Fruit fly (Drosophila melanogaster) whole organism, embryonic: ENCODE measurements around the gene CG6340.

Experiments
- Aef1 ChIP-seq: fragments of 200-800 bp; sonication (Bioruptor generic); IDR thresholded peaks from 3 replicates; pipeline ENCODE4 v1.3.6; 2022; ENCODE audit warnings: missing biosample characterization, missing genetic modification characterization
- Awh ChIP-seq: fragments of 200-800 bp; sonication (Bioruptor generic); IDR thresholded peaks from 2 replicates; pipeline ENCODE4, ENCODE4 v1.3.6; 2022; ENCODE audit warnings: missing biosample characterization, missing genetic modification characterization
- BEAF-32 ChIP-seq: fragments of 200-800 bp; sonication (Bioruptor generic); optimal IDR thresholded peaks from 3 replicates; lab custom pipeline; 2017; ENCODE audit warnings: missing biosample characterization, missing genetic modification characterization, mild to moderate bottlenecking, moderate library complexity, missing genetic modification reagents
- CG10543 ChIP-seq: fragments of 200-800 bp; sonication (Bioruptor generic); optimal IDR thresholded peaks from 3 replicates; lab custom pipeline; 2017; ENCODE audit warnings: missing biosample characterization, mild to moderate bottlenecking, missing genetic modification characterization, moderate library complexity
- CG10959 ChIP-seq: fragments of 200-800 bp; sonication (Bioruptor generic); IDR thresholded peaks from 2 replicates; pipeline ENCODE4 v1.3.6; 2022; ENCODE audit warnings: missing biosample characterization, missing genetic modification characterization
- CG10979 ChIP-seq: fragments of 200-800 bp; sonication (Bioruptor generic); optimal IDR thresholded peaks from 2 replicates; lab custom pipeline; 2018; ENCODE audit warnings: missing biosample characterization, mild to moderate bottlenecking, missing genetic modification characterization, moderate library complexity
- CG11247 ChIP-seq: fragments of 200-800 bp; sonication (Bioruptor generic); IDR thresholded peaks from 2 replicates; pipeline ENCODE4 v1.3.6; 2022; ENCODE audit warnings: missing biosample characterization, missing genetic modification characterization
- CG11504 ChIP-seq: fragments of 200-800 bp; sonication (Bioruptor generic); optimal IDR thresholded peaks from 3 replicates; lab custom pipeline; 2019; ENCODE audit warnings: missing biosample characterization, mild to moderate bottlenecking, missing genetic modification characterization, moderate library complexity
- CG11695 ChIP-seq: fragments of 200-800 bp; sonication (Bioruptor generic); IDR thresholded peaks from 3 replicates; pipeline ENCODE4 v1.3.6; 2022; ENCODE audit warnings: missing biosample characterization, missing genetic modification characterization
- CG11723 ChIP-seq: fragments of 200-800 bp; sonication (Bioruptor generic); optimal IDR thresholded peaks from 2 replicates; lab custom pipeline; 2017; ENCODE audit warnings: missing biosample characterization, mild to moderate bottlenecking, missing genetic modification characterization
- CG12744 ChIP-seq: fragments of 200-800 bp; sonication (Bioruptor generic); optimal IDR thresholded peaks from 2 replicates; lab custom pipeline; 2016; ENCODE audit warnings: missing biosample characterization, missing genetic modification characterization
- CG13123 ChIP-seq: fragments of 200-800 bp; sonication (Bioruptor generic); optimal IDR thresholded peaks from 2 replicates; lab custom pipeline; 2016; ENCODE audit warnings: missing biosample characterization, missing genetic modification characterization
- CG14667 ChIP-seq: fragments of 200-800 bp; sonication (Bioruptor generic); IDR thresholded peaks from 2 replicates; pipeline ENCODE4 v1.3.6; 2022; ENCODE audit warnings: missing biosample characterization, missing genetic modification characterization
- CG17912 ChIP-seq: fragments of 200-800 bp; sonication (Bioruptor generic); optimal IDR thresholded peaks from 2 replicates; lab custom pipeline; 2018; ENCODE audit warnings: missing biosample characterization, mild to moderate bottlenecking, missing genetic modification characterization
- CG2712 ChIP-seq: fragments of 200-800 bp; optimal IDR thresholded peaks from 3 replicates; lab custom pipeline; 2019; ENCODE audit warnings: missing biosample characterization, mild to moderate bottlenecking, missing genetic modification characterization, moderate library complexity
- CG31224 ChIP-seq: fragments of 200-800 bp; sonication (Bioruptor generic); IDR thresholded peaks from 2 replicates; pipeline ENCODE4 v1.3.6; 2022; ENCODE audit warnings: missing biosample characterization, missing genetic modification characterization
- CG34224 ChIP-seq: fragments of 200-800 bp; sonication (Bioruptor generic); IDR thresholded peaks from 3 replicates; pipeline ENCODE4 v1.3.6; 2022; ENCODE audit warnings: missing biosample characterization, missing genetic modification characterization; ENCODE audit not compliant: partially characterized antibody
- CG34376 ChIP-seq: fragments of 200-800 bp; sonication (Bioruptor generic); optimal IDR thresholded peaks from 2 replicates; lab custom pipeline; 2018; ENCODE audit warnings: missing biosample characterization, mild to moderate bottlenecking, missing genetic modification characterization
- CG3847 ChIP-seq: fragments of 200-800 bp; sonication (Bioruptor generic); IDR thresholded peaks from 2 replicates; pipeline ENCODE4 v1.3.6; 2022; ENCODE audit warnings: missing biosample characterization, missing genetic modification characterization
- CG4617 ChIP-seq: fragments of 200-800 bp; sonication (Bioruptor generic); optimal IDR thresholded peaks from 3 replicates; lab custom pipeline; 2016; ENCODE audit warnings: missing biosample characterization, missing genetic modification characterization, borderline replicate concordance
- CG7372 ChIP-seq: fragments of 200-800 bp; sonication (Bioruptor generic); IDR thresholded peaks from 2 replicates; pipeline ENCODE4 v1.3.6; 2022; ENCODE audit warnings: missing biosample characterization, missing genetic modification characterization
- CG7987 ChIP-seq: fragments of 200-800 bp; sonication (Bioruptor generic); optimal IDR thresholded peaks from 2 replicates; lab custom pipeline; 2018; ENCODE audit warnings: missing biosample characterization, mild to moderate bottlenecking, missing genetic modification characterization, moderate library complexity
- CG8359 ChIP-seq: fragments of 200-800 bp; sonication (Bioruptor generic); optimal IDR thresholded peaks from 2 replicates; lab custom pipeline; 2017; ENCODE audit warnings: missing biosample characterization, mild to moderate bottlenecking, missing genetic modification characterization, borderline replicate concordance
- Dll ChIP-seq: fragments of 200-800 bp; sonication (Bioruptor generic); IDR thresholded peaks from 4 replicates; pipeline ENCODE4 v1.3.6; 2022; ENCODE audit warnings: missing biosample characterization, missing genetic modification characterization; ENCODE audit not compliant: partially characterized antibody
- Ets65A ChIP-seq: fragments of 200-800 bp; sonication (Bioruptor generic); peaks from one replicate; lab custom pipeline; 2016; ENCODE audit warnings: missing biosample characterization, missing genetic modification characterization
- Fer3 ChIP-seq: fragments of 200-800 bp; sonication (Bioruptor generic); optimal IDR thresholded peaks from 2 replicates; lab custom pipeline; 2018; ENCODE audit warnings: missing biosample characterization, mild to moderate bottlenecking, missing genetic modification characterization, moderate library complexity
- Lhr ChIP-seq: fragments of 200-800 bp; sonication (Bioruptor generic); optimal IDR thresholded peaks from 3 replicates; lab custom pipeline; 2017; ENCODE audit warnings: mild to moderate bottlenecking, missing biosample characterization, missing genetic modification reagents, missing genetic modification characterization
- Med ChIP-seq: fragments of 200-800 bp; sonication (Bioruptor generic); peaks from one replicate; lab custom pipeline; 2016; ENCODE audit warnings: missing biosample characterization, missing genetic modification characterization, mild to moderate bottlenecking, inconsistent platforms, moderate library complexity
- Mrtf ChIP-seq: fragments of 200-800 bp; sonication (Bioruptor generic); IDR thresholded peaks from 3 replicates; pipeline ENCODE4 v1.3.6; 2022; ENCODE audit warnings: missing biosample characterization, missing genetic modification characterization
- Myb ChIP-seq: fragments of 200-800 bp; sonication (Bioruptor generic); optimal IDR thresholded peaks from 2 replicates; lab custom pipeline; 2016; ENCODE audit warnings: missing biosample characterization, missing genetic modification characterization
- Trl ChIP-seq, 3 experiments: fragments of >200 bp in 2 of 3; fragments of 200-800 bp in 1 of 3; sonication (Bioruptor generic) in 1 of 3; optimal IDR thresholded peaks; 2 replicates in 1 of 3; 3 replicates in 2 of 3; lab custom pipeline; 2016 to 2017; ENCODE audit warnings: missing biosample characterization in 1 of 3, missing genetic modification characterization in 1 of 3
- YL-1 ChIP-seq: fragments of 200-800 bp; sonication (Bioruptor generic); optimal IDR thresholded peaks from 3 replicates; lab custom pipeline; 2017; ENCODE audit warnings: missing biosample characterization, mild to moderate bottlenecking, missing genetic modification characterization
- ac ChIP-seq: fragments of 200-800 bp; sonication (Bioruptor generic); optimal IDR thresholded peaks from 3 replicates; lab custom pipeline; 2017; ENCODE audit warnings: missing biosample characterization, mild to moderate bottlenecking, missing genetic modification characterization
- ci ChIP-seq: fragments of 200-800 bp; sonication (Bioruptor generic); IDR thresholded peaks from 3 replicates; pipeline ENCODE4 v1.3.6; 2022; ENCODE audit warnings: missing biosample characterization, missing genetic modification characterization
- fd64A ChIP-seq: fragments of 200-800 bp; sonication (Bioruptor generic); optimal IDR thresholded peaks from 3 replicates; lab custom pipeline; 2018; ENCODE audit warnings: missing biosample characterization, mild to moderate bottlenecking, missing genetic modification characterization
- fru ChIP-seq: fragments of >200 bp; optimal IDR thresholded peaks from 2 replicates; lab custom pipeline; 2017
- gcm ChIP-seq: fragments of 200-800 bp; sonication (Bioruptor generic); optimal IDR thresholded peaks from 2 replicates; lab custom pipeline; 2019; ENCODE audit warnings: missing biosample characterization, mild to moderate bottlenecking, missing genetic modification characterization, moderate library complexity
- klu ChIP-seq: fragments of 200-800 bp; sonication (Bioruptor generic); IDR thresholded peaks from 2 replicates; pipeline ENCODE4 v1.3.6; 2022; ENCODE audit warnings: missing biosample characterization, missing genetic modification characterization
- lab ChIP-seq: fragments of 200-800 bp; sonication (Bioruptor generic); optimal IDR thresholded peaks from 3 replicates; lab custom pipeline; 2017; ENCODE audit warnings: missing biosample characterization, missing genetic modification characterization, mild to moderate bottlenecking, moderate library complexity, missing genetic modification reagents
- pan ChIP-seq, 4 experiments: fragments of >200 bp in 3 of 4; fragments of 200-800 bp in 1 of 4; sonication (Bioruptor generic) in 1 of 4; optimal IDR thresholded peaks in 3 of 4; IDR thresholded peaks in 1 of 4; 2 replicates each; pipeline versions ENCODE4 v1.3.6 to Lab custom; 2017 to 2022; ENCODE audit warnings: missing biosample characterization in 2 of 4, missing genetic modification characterization in 2 of 4, mixed read lengths in 1 of 4
- rib ChIP-seq: fragments of 200-800 bp; sonication (Bioruptor generic); IDR thresholded peaks from 2 replicates; pipeline ENCODE4 v1.3.6; 2022; ENCODE audit warnings: missing biosample characterization, missing genetic modification characterization
- sc ChIP-seq, 3 experiments: fragments of >200 bp in 2 of 3; fragments of 200-800 bp in 1 of 3; sonication (Bioruptor generic) in 1 of 3; optimal IDR thresholded peaks; 2 replicates in 2 of 3; 3 replicates in 1 of 3; lab custom pipeline; 2017; ENCODE audit warnings: mild to moderate bottlenecking in 1 of 3, missing biosample characterization in 1 of 3, missing genetic modification characterization in 1 of 3, missing genetic modification reagents in 1 of 3
- shn ChIP-seq: fragments of 200-800 bp; sonication (Bioruptor generic); optimal IDR thresholded peaks from 3 replicates; lab custom pipeline; 2016; ENCODE audit warnings: missing biosample characterization, missing genetic modification characterization
- sna ChIP-seq: fragments of 200-800 bp; sonication (Bioruptor generic); IDR thresholded peaks from 2 replicates; pipeline ENCODE4 v1.3.6; 2022; ENCODE audit warnings: missing biosample characterization, missing genetic modification characterization; ENCODE audit not compliant: partially characterized antibody
- ssp ChIP-seq: fragments of 200-800 bp; sonication (Bioruptor generic); IDR thresholded peaks from 2 replicates; pipeline ENCODE4 v1.3.6; 2022; ENCODE audit warnings: missing biosample characterization, missing genetic modification characterization
- sug ChIP-seq: fragments of 200-800 bp; optimal IDR thresholded peaks from 2 replicates; lab custom pipeline; 2019; ENCODE audit warnings: missing biosample characterization, mild to moderate bottlenecking, missing genetic modification characterization, moderate library complexity
- tin ChIP-seq: fragments of 200-800 bp; sonication (Bioruptor generic); optimal IDR thresholded peaks from 3 replicates; lab custom pipeline; 2016; ENCODE audit warnings: missing biosample characterization, missing genetic modification characterization
- tx ChIP-seq: fragments of 200-800 bp; sonication (Bioruptor generic); optimal IDR thresholded peaks from 2 replicates; lab custom pipeline; 2016; ENCODE audit warnings: missing biosample characterization, missing genetic modification characterization
- unc-4 ChIP-seq: fragments of 200-800 bp; sonication (Bioruptor generic); IDR thresholded peaks from 2 replicates; pipeline ENCODE4 v1.3.6; 2022; ENCODE audit warnings: missing biosample characterization, missing genetic modification characterization; ENCODE audit not compliant: partially characterized antibody
- zfh2 ChIP-seq: fragments of 200-800 bp; sonication (Bioruptor generic); optimal IDR thresholded peaks from 2 replicates; lab custom pipeline; 2016; ENCODE audit warnings: missing biosample characterization, missing genetic modification characterization

The CG6340 gene

DNA sequence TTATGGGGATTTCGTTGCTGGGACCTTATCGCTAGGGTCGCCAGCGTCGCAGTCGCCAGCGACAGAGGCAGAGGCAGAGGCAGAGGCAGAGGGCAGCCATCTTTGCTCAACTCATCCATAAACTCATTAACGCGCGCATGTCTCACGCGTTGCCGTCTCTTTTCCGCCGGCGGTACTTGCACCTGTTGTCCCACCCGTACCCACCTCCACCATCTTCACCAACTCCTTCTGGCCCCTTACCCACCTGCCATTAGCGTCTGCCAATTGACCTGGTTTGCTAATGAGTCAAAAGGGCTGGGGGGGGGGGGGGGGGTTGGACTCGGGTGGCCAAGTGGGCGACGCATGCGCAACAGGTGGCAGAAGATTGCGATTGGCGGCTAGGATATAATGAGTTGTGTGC lies 20.7 kb downstream of the CG6340 start (continued):
- TF ChIP-seq Aef1 (no peak), Myb (GFP tag; lab: Kevin White, UChicago) (no peak), Trl (optimal IDR thresholded peaks at IDR 0.05; lab: Kevin White, UChicago) (no peak), Trl (GFP tag; optimal IDR thresholded peaks at IDR 0.05; lab: Kevin White, UChicago) (no peak), CG7987 (GFP tag; lab: Kevin White, UChicago) (no peak), CG7372 (GFP tag; lab: Robert Waterston, UW) (no peak), ssp (GFP tag; lab: Robert Waterston, UW) (no peak), CG12744 (no peak), Awh (GFP tag; lab: Robert Waterston, UW) (0 out of 2 replicates have a peak, but pooled peaks have one; percentile 23), sug (tag; lab: Kevin White, UChicago) (peak; percentile 45), pan (optimal IDR thresholded peaks at IDR 0.05; lab: Kevin White, UChicago) (no peak), pan (GFP tag; optimal IDR thresholded peaks at IDR 0.05 in 1 of 2, IDR thresholded peaks at IDR 0.05 in 1 of 2) (no peak), CG10959 (GFP tag; lab: Robert Waterston, UW) (no peak), CG13123 (GFP tag; lab: Kevin White, UChicago) (no peak), Med (peak; percentile 39), CG11723 (GFP tag; lab: Kevin White, UChicago) (no peak), CG10543 (GFP tag; lab: Kevin White, UChicago) (peak; percentile 26), Ets65A (GFP tag; lab: Kevin White, UChicago) (peak; percentile 24), CG34224 (GFP tag; lab: Robert Waterston, UW) (no peak), Dll (GFP tag; lab: Robert Waterston, UW) (no peak), CG11695 (GFP tag; lab: Robert Waterston, UW) (no peak), sc (optimal IDR thresholded peaks at IDR 0.05; lab: Kevin White, UChicago) (no peak), sc (GFP tag; optimal IDR thresholded peaks at IDR 0.05; lab: Kevin White, UChicago) (no peak), lab (GFP tag; lab: Kevin White, UChicago) (peak; percentile 15), tx (GFP tag; lab: Kevin White, UChicago) (no peak), unc-4 (GFP tag; lab: Robert Waterston, UW) (no peak), CG11504 (tag; lab: Kevin White, UChicago) (no peak), CG31224 (no peak), rib (no peak), CG14667 (no peak), CG10979 (tag; lab: Kevin White, UChicago) (no peak), klu (no peak), CG8359 (GFP tag; lab: Kevin White, UChicago) (no peak), Lhr (no peak), sna (GFP tag; lab: Robert Waterston, UW) (no peak), tin (GFP tag; lab: Kevin White, UChicago) (no peak), CG3847 (GFP tag; lab: Robert Waterston, UW) (0 out of 2 replicates have a peak, but pooled peaks have one; percentile 12), ci (GFP tag; lab: Robert Waterston, UW) (0 out of 3 replicates have a peak, but pooled peaks have one; percentile 2), ac (no peak), CG11247 (GFP tag; lab: Robert Waterston, UW) (no peak), Mrtf (no peak), shn (GFP tag; lab: Kevin White, UChicago) (no peak), CG2712 (tag; lab: Kevin White, UChicago) (no peak), Fer3 (no peak), fd64A (no peak), fru (lab: Kevin White, UChicago) (no peak), gcm (GFP tag; lab: Kevin White, UChicago) (no peak), CG4617 (GFP tag; lab: Kevin White, UChicago) (no peak), CG17912 (no peak), YL-1 (GFP tag; lab: Kevin White, UChicago) (no peak), zfh2 (no peak), BEAF-32 (no peak), CG34376 (GFP tag; lab: Kevin White, UChicago) (no peak)
